Fruit fly (Drosophila melanogaster) whole organism, embryonic: ENCODE data around the gene cnc.

Source experiments
- Adf1 ChIP-seq: fragments of 200-800 bp; sonication (Bioruptor generic); IDR thresholded peaks from 2 replicates; pipeline ENCODE4 v1.3.6; 2022; ENCODE audit warnings: missing biosample characterization, missing genetic modification characterization
- Aef1 ChIP-seq: fragments of 200-800 bp; sonication (Bioruptor generic); IDR thresholded peaks from 3 replicates; pipeline ENCODE4 v1.3.6; 2022; ENCODE audit warnings: missing biosample characterization, missing genetic modification characterization
- CG10543 ChIP-seq: fragments of 200-800 bp; sonication (Bioruptor generic); optimal IDR thresholded peaks from 3 replicates; lab custom pipeline; 2017; ENCODE audit warnings: missing biosample characterization, mild to moderate bottlenecking, missing genetic modification characterization, moderate library complexity
- CG11696 ChIP-seq: fragments of 200-800 bp; sonication (Bioruptor generic); IDR thresholded peaks from 2 replicates; pipeline ENCODE4 v1.3.6; 2022; ENCODE audit warnings: missing biosample characterization, missing genetic modification characterization
- CG13894 ChIP-seq: fragments of 200-800 bp; sonication (Bioruptor generic); optimal IDR thresholded peaks from 3 replicates; lab custom pipeline; 2018; ENCODE audit warnings: missing biosample characterization, mild to moderate bottlenecking, missing genetic modification characterization, moderate library complexity
- CG2120 ChIP-seq: fragments of 200-800 bp; sonication (Bioruptor generic); optimal IDR thresholded peaks from 3 replicates; lab custom pipeline; 2016; ENCODE audit warnings: missing biosample characterization, missing genetic modification characterization
- CG34376 ChIP-seq: fragments of 200-800 bp; sonication (Bioruptor generic); optimal IDR thresholded peaks from 2 replicates; lab custom pipeline; 2018; ENCODE audit warnings: missing biosample characterization, mild to moderate bottlenecking, missing genetic modification characterization
- CG4360 ChIP-seq: fragments of 200-800 bp; sonication (Bioruptor generic); IDR thresholded peaks from 2 replicates; pipeline ENCODE4 v1.3.6; 2022; ENCODE audit warnings: missing biosample characterization, missing genetic modification characterization
- CG7372 ChIP-seq: fragments of 200-800 bp; sonication (Bioruptor generic); IDR thresholded peaks from 2 replicates; pipeline ENCODE4 v1.3.6; 2022; ENCODE audit warnings: missing biosample characterization, missing genetic modification characterization
- CG7928 ChIP-seq: fragments of 200-800 bp; sonication (Bioruptor generic); optimal IDR thresholded peaks from 2 replicates; lab custom pipeline; 2017; ENCODE audit warnings: missing biosample characterization, mild to moderate bottlenecking, missing genetic modification characterization
- CG8765 ChIP-seq: fragments of 200-800 bp; sonication (Bioruptor generic); IDR thresholded peaks from 2 replicates; pipeline ENCODE4 v1.3.6; 2022; ENCODE audit warnings: missing biosample characterization, missing genetic modification characterization
- Dek ChIP-seq: fragments of 200-800 bp; sonication (Bioruptor generic); optimal IDR thresholded peaks from 3 replicates; lab custom pipeline; 2019; ENCODE audit warnings: missing biosample characterization, mild to moderate bottlenecking, missing genetic modification characterization, moderate library complexity
- E2f1 ChIP-seq: fragments of 200-800 bp; sonication (Bioruptor generic); IDR thresholded peaks from 2 replicates; pipeline ENCODE4 v1.3.6; 2022; ENCODE audit warnings: missing biosample characterization, missing genetic modification characterization
- GATAe ChIP-seq: fragments of 200-800 bp; sonication (Bioruptor generic); conservative IDR thresholded peaks from 2 replicates; pipeline ENCODE4 v1.3.6; 2022; ENCODE audit warnings: missing biosample characterization, missing genetic modification characterization
- HmgZ ChIP-seq: fragments of 200-800 bp; sonication (Bioruptor generic); optimal IDR thresholded peaks from 2 replicates; lab custom pipeline; 2018; ENCODE audit warnings: missing biosample characterization, mild to moderate bottlenecking, missing genetic modification characterization
- Hr78 ChIP-seq, 2 experiments: fragments of 200-800 bp in 1 of 2; fragments of >200 bp in 1 of 2; sonication (Bioruptor generic) in 1 of 2; optimal IDR thresholded peaks; 2 replicates each; lab custom pipeline; 2017 to 2019; ENCODE audit warnings: missing biosample characterization in 2 of 2, missing genetic modification characterization in 2 of 2, mild to moderate bottlenecking in 1 of 2, moderate library complexity in 1 of 2
- MESR4 ChIP-seq: fragments of 200-800 bp; sonication (Bioruptor generic); optimal IDR thresholded peaks from 2 replicates; lab custom pipeline; 2018; ENCODE audit warnings: missing biosample characterization, mild to moderate bottlenecking, missing genetic modification characterization, moderate library complexity
- Med ChIP-seq: fragments of 200-800 bp; sonication (Bioruptor generic); peaks from one replicate; lab custom pipeline; 2016; ENCODE audit warnings: missing biosample characterization, missing genetic modification characterization, mild to moderate bottlenecking, inconsistent platforms, moderate library complexity
- Sry-δ ChIP-seq: fragments of 200-800 bp; sonication (Bioruptor generic); optimal IDR thresholded peaks from 2 replicates; lab custom pipeline; 2016; ENCODE audit warnings: missing biosample characterization, missing genetic modification characterization
- ara ChIP-seq: fragments of 200-800 bp; sonication (Bioruptor generic); IDR thresholded peaks from 2 replicates; pipeline ENCODE4 v1.3.6; 2022; ENCODE audit warnings: missing biosample characterization, missing genetic modification characterization
- br ChIP-seq: fragments of >200 bp; optimal IDR thresholded peaks from 2 replicates; lab custom pipeline; 2017
- cato ChIP-seq: fragments of 200-800 bp; sonication (Bioruptor generic); optimal IDR thresholded peaks from 2 replicates; lab custom pipeline; 2016; ENCODE audit warnings: missing biosample characterization, missing genetic modification characterization, borderline replicate concordance
- cg ChIP-seq: fragments of 200-800 bp; sonication (Bioruptor generic); optimal IDR thresholded peaks from 3 replicates; lab custom pipeline; 2019; ENCODE audit warnings: missing biosample characterization, mild to moderate bottlenecking, missing genetic modification characterization, moderate library complexity
- chinmo ChIP-seq: fragments of 200-800 bp; sonication (Bioruptor generic); IDR thresholded peaks from 4 replicates; pipeline ENCODE4 v1.3.6; 2022; ENCODE audit warnings: missing biosample characterization, missing genetic modification characterization; ENCODE audit not compliant: partially characterized antibody
- corto ChIP-seq: fragments of 200-800 bp; sonication (Bioruptor generic); optimal IDR thresholded peaks from 2 replicates; lab custom pipeline; 2016; ENCODE audit warnings: missing biosample characterization, mild to moderate bottlenecking, missing genetic modification characterization, moderate library complexity
- crc ChIP-seq: fragments of 200-800 bp; sonication (Bioruptor generic); optimal IDR thresholded peaks from 2 replicates; lab custom pipeline; 2016; ENCODE audit warnings: missing biosample characterization, missing genetic modification characterization
- dmrt99B ChIP-seq: fragments of 200-800 bp; sonication (Bioruptor generic); optimal IDR thresholded peaks from 2 replicates; lab custom pipeline; 2018; ENCODE audit warnings: missing biosample characterization, mild to moderate bottlenecking, missing genetic modification characterization, moderate library complexity
- emc ChIP-seq: fragments of 200-800 bp; sonication (Bioruptor generic); optimal IDR thresholded peaks from 2 replicates; lab custom pipeline; 2016; ENCODE audit warnings: missing biosample characterization, missing genetic modification characterization
- esg ChIP-seq: fragments of 200-800 bp; sonication (Bioruptor generic); conservative IDR thresholded peaks from 2 replicates; pipeline ENCODE4 v1.3.6; 2022; ENCODE audit warnings: missing biosample characterization, missing genetic modification characterization
- ewg ChIP-seq: fragments of 200-800 bp; sonication (Bioruptor generic); optimal IDR thresholded peaks from 3 replicates; lab custom pipeline; 2017; ENCODE audit warnings: mild to moderate bottlenecking, missing biosample characterization, missing genetic modification reagents, missing genetic modification characterization
- exex ChIP-seq: fragments of 200-800 bp; sonication (Bioruptor generic); optimal IDR thresholded peaks from 4 replicates; lab custom pipeline; 2018; ENCODE audit warnings: missing biosample characterization, mild to moderate bottlenecking, missing genetic modification characterization, moderate library complexity
- ftz-f1 ChIP-seq: fragments of 200-800 bp; sonication (Bioruptor generic); optimal IDR thresholded peaks from 2 replicates; lab custom pipeline; 2016; ENCODE audit warnings: missing biosample characterization, missing genetic modification characterization
- grn ChIP-seq: fragments of 200-800 bp; sonication (Bioruptor generic); optimal IDR thresholded peaks from 3 replicates; lab custom pipeline; 2017; ENCODE audit warnings: missing biosample characterization, missing genetic modification characterization
- jumu ChIP-seq: fragments of 200-800 bp; sonication (Bioruptor generic); optimal IDR thresholded peaks from 3 replicates; lab custom pipeline; 2016; ENCODE audit warnings: missing biosample characterization, missing genetic modification characterization
- kay ChIP-seq: fragments of 200-800 bp; sonication (Bioruptor generic); optimal IDR thresholded peaks from 2 replicates; lab custom pipeline; 2016; ENCODE audit warnings: missing biosample characterization, missing genetic modification characterization
- lab ChIP-seq: fragments of 200-800 bp; sonication (Bioruptor generic); optimal IDR thresholded peaks from 3 replicates; lab custom pipeline; 2017; ENCODE audit warnings: missing biosample characterization, missing genetic modification characterization, mild to moderate bottlenecking, moderate library complexity, missing genetic modification reagents
- mirr ChIP-seq: fragments of 200-800 bp; sonication (Bioruptor generic); optimal IDR thresholded peaks from 3 replicates; lab custom pipeline; 2018; ENCODE audit warnings: missing biosample characterization, mild to moderate bottlenecking, missing genetic modification characterization
- psq ChIP-seq: fragments of 200-800 bp; sonication (Bioruptor generic); optimal IDR thresholded peaks from 2 replicates; lab custom pipeline; 2017; ENCODE audit warnings: missing biosample characterization, missing genetic modification characterization
- row ChIP-seq: fragments of 200-800 bp; sonication (Bioruptor generic); IDR thresholded peaks from 3 replicates; pipeline ENCODE4 v1.3.6; 2022; ENCODE audit warnings: missing biosample characterization, missing genetic modification characterization
- sd ChIP-seq: fragments of 200-800 bp; sonication (Bioruptor generic); optimal IDR thresholded peaks from 3 replicates; lab custom pipeline; 2018; ENCODE audit warnings: missing biosample characterization, mild to moderate bottlenecking, missing genetic modification characterization, moderate library complexity
- sob ChIP-seq: fragments of 200-800 bp; sonication (Bioruptor generic); IDR thresholded peaks from 2 replicates; pipeline ENCODE4 v1.3.6; 2022; ENCODE audit warnings: missing biosample characterization, missing genetic modification characterization
- sqz ChIP-seq: fragments of 200-800 bp; sonication (Bioruptor generic); optimal IDR thresholded peaks from 3 replicates; lab custom pipeline; 2018; ENCODE audit warnings: missing biosample characterization, mild to moderate bottlenecking, missing genetic modification characterization
- unpg ChIP-seq: fragments of 200-800 bp; sonication (Bioruptor generic); optimal IDR thresholded peaks from 3 replicates; lab custom pipeline; 2018; ENCODE audit warnings: missing biosample characterization, mild to moderate bottlenecking, missing genetic modification characterization, moderate library complexity
- z ChIP-seq: fragments of 200-800 bp; sonication (Bioruptor generic); IDR thresholded peaks from 3 replicates; pipeline ENCODE4 v1.3.6; 2022; ENCODE audit warnings: missing biosample characterization, missing genetic modification characterization

Gene cnc

DNA sequence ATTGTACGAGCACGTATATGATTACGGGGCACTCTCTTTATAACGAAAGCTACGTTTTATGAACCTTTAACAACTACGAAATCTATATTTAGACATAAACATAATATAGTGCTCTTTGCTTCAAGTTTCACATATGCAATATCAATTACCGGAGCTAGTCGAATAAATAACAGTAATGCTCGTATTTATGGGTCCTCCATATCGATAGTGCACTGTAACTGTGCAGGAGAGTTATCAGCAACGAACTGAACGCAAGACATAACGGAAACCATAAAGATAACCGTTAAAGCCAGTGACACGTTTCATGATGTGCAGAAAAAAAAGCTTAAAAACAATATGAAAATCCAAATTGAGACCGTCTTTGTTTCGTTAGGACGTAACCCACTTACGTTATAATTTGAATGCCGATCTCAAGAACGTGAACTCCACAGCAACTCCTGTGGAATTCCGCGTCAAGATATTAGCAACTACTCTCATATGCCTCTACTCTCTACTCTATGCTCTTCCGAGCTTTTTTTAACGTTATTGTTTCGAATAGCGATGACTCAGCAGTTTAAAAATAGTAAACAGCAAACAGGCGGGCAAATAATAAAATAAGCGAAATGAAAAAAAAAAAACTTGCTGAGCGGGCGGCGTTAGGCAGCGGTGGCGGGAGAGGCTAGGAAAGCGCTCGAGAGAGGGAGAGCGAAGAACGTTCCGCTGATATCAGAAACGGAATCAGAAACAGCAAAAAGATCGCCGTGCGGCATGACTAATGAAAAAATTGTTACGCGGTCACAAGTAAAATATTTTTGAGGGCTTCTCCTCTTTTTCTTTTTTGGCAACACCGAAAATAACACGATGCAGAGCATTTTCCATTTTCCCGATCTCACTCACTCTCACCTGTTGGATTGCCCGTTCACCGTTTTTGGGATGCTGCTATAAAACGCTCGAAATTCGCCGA, 36.3 kb downstream of the cnc start (continued):
- TF ChIP-seq CG11696 (peak; percentile 37; the same call in 1 of the 2 replicates), ara (GFP tag; lab: Robert Waterston, UW) (peak; percentile 30; the same call in 1 of the 2 replicates), MESR4 (GFP tag; lab: Kevin White, UChicago) (peak; percentile 6), emc (GFP tag; lab: Kevin White, UChicago) (peak; percentile 49), Aef1 (peak; percentile 76), psq (GFP tag; lab: Kevin White, UChicago) (no peak), CG2120 (GFP tag; lab: Kevin White, UChicago) (peak; percentile 87), br (lab: Kevin White, UChicago) (no peak), Sry-δ (GFP tag; lab: Kevin White, UChicago) (peak; percentile 39), crc (no peak), CG7372 (GFP tag; lab: Robert Waterston, UW) (peak; percentile 72), jumu (peak; percentile 16), CG13894 (tag; lab: Kevin White, UChicago) (peak; percentile 69), dmrt99B (tag; lab: Kevin White, UChicago) (peak; percentile 78), CG7928 (peak; percentile 27), cato (GFP tag; lab: Kevin White, UChicago) (peak; percentile 7), Dek (tag; lab: Kevin White, UChicago) (peak; percentile 71)

DNA sequence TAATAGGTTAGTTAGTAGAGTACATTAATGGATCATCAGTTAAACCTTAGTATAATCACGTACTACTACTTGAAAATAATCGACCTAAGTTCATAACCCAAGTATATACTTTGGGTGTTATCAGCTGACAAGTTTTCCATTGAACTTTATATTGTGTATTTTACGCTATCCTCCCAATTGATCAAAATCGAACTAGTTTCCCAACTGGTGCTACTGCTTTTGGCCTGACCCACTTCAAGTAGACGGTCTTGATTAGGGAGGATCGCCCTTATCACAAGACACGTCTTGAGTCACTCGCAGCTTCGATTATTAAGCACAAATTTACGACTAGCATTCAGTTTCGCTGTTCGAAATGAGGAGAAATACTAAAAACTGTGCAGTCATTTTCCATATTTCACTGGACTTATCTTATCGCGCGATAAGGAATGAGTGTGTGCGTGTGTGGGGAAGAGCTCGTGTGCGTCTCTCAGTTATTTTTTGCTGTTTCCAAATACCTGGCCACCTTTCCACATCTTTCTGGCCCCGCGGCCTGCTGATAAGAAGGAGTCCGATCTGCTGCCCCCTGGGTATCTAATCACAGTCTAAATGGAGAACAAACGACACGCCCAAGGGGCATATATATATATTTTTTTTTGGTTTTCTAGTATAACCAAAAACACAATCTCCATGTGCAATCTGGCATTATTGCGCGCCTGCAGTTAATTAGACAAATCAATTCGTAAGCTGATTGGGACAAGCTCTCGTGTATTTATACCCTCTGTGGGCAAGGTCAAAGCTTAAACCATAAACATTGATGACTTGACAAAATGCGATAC, 37.2 kb downstream of the cnc start:
- TF ChIP-seq Adf1 (GFP tag; lab: Robert Waterston, UW) (peak; percentile 23; the same call in 1 of the 2 replicates), sd (tag; lab: Kevin White, UChicago) (peak; percentile 61), sqz (GFP tag; lab: Kevin White, UChicago) (peak; percentile 36), kay (GFP tag; lab: Kevin White, UChicago) (peak; percentile 13), Med (GFP tag; lab: Kevin White, UChicago) (peak; percentile 22), row (GFP tag; lab: Robert Waterston, UW) (no peak), CG8765 (no peak), chinmo (GFP tag; lab: Robert Waterston, UW) (peak; percentile 79; the same call in 1 of the 4 replicates), ftz-f1 (GFP tag; lab: Kevin White, UChicago) (peak; percentile 20), CG4360 (GFP tag; lab: Robert Waterston, UW) (0 out of 2 replicates have a peak, but pooled peaks have one; percentile 11), Hr78 (GFP tag; optimal IDR thresholded peaks at IDR 0.05; lab: Kevin White, UChicago) (peak in 1 of 2 experiments; percentile 86), CG10543 (GFP tag; lab: Kevin White, UChicago) (peak; percentile 47), unpg (GFP tag; lab: Kevin White, UChicago) (no peak), corto (peak; percentile 67), exex (peak; percentile 91), esg (GFP tag; lab: Robert Waterston, UW) (no peak), mirr (GFP tag; lab: Kevin White, UChicago) (peak; percentile 47), z (0 out of 3 replicates have a peak, but pooled peaks have one; percentile 16), E2f1 (no peak), HmgZ (tag; lab: Kevin White, UChicago) (peak; percentile 32), ewg (no peak), CG34376 (peak; percentile 84), grn (GFP tag; lab: Kevin White, UChicago) (peak; percentile 81), lab (GFP tag; lab: Kevin White, UChicago) (peak; percentile 26), cg (GFP tag; lab: Kevin White, UChicago) (peak; percentile 19), sob (GFP tag; lab: Robert Waterston, UW) (no peak), GATAe (peak; percentile 88)
